Fruit fly (Drosophila melanogaster) S2 (cell line): ENCODE data around the gene CG33322.

Experiments
- CG8478 ChIP-seq: fragments of >200 bp; optimal IDR thresholded peaks from 2 replicates; lab custom pipeline; 2018
- CTCF ChIP-seq, 2 experiments: fragments of >200 bp; optimal IDR thresholded peaks; 2 replicates each; lab custom pipeline; 2018

Gene CG33322

dm6 chr2L:20829309-20829708 lies 13.3 kb upstream of the CG33322 start, which contains the start of gene CG31673:
Gene CG31673, plus strand, starts transcription at chr2L:20829609.
- TF ChIP-seq CTCF (optimal IDR thresholded peaks at IDR 0.05; lab: Kevin White, UChicago), result no peak
- TF ChIP-seq CG8478, result no peak

- TF ChIP-seq CTCF (optimal IDR thresholded peaks at IDR 0.05; lab: Kevin White, UChicago), result no peak
- TF ChIP-seq CG8478, result no peak
These were observed 12.7 kb upstream of the CG33322 start for dm6 chr2L:20828701-20829100.

- TF ChIP-seq CG8478 (no peak), CTCF (optimal IDR thresholded peaks at IDR 0.05; lab: Kevin White, UChicago) (no peak)
These were observed 11.0 kb upstream of the CG33322 start for dm6 chr2L:20827045-20827444.

dm6 chr2L:20826226-20826625 lies 10.2 kb upstream of the CG33322 start:
- TF ChIP-seq CG8478 (no peak), CTCF (optimal IDR thresholded peaks at IDR 0.05; lab: Kevin White, UChicago) (peak; percentile 77 to 86)

- TF ChIP-seq CG8478, result no peak
- TF ChIP-seq CTCF (optimal IDR thresholded peaks at IDR 0.05; lab: Kevin White, UChicago), result no peak
These were observed 9.2 kb upstream of the CG33322 start for dm6 chr2L:20825265-20825664.

dm6 chr2L:20824136-20824789 lies 8.2 kb upstream of the CG33322 start:
- TF ChIP-seq CG8478 (no peak), CTCF (optimal IDR thresholded peaks at IDR 0.05; lab: Kevin White, UChicago) (no peak)

- TF ChIP-seq CG8478, result no peak
- TF ChIP-seq CTCF (optimal IDR thresholded peaks at IDR 0.05; lab: Kevin White, UChicago), result peak in 1 of 2 experiments; percentile 9
These were observed 7.4 kb upstream of the CG33322 start for dm6 chr2L:20823196-20824105.

- TF ChIP-seq CTCF (optimal IDR thresholded peaks at IDR 0.05; lab: Kevin White, UChicago), result peak in 1 of 2 experiments; percentile 20
- TF ChIP-seq CG8478, result no peak
These were observed 6.6 kb upstream of the CG33322 start, which contains the start of gene CG9331 for dm6 chr2L:20822489-20823195. Gene CG9331, plus strand, starts transcription at chr2L:20822828.

- TF ChIP-seq CG8478 (no peak), CTCF (optimal IDR thresholded peaks at IDR 0.05; lab: Kevin White, UChicago) (peak in 1 of 2 experiments; percentile 0)
These were observed 6.0 kb upstream of the CG33322 start for dm6 chr2L:20822025-20822371.

dm6 chr2L:20821249-20822024 lies 5.4 kb upstream of the CG33322 start:
- TF ChIP-seq CTCF (optimal IDR thresholded peaks at IDR 0.05; lab: Kevin White, UChicago) (no peak), CG8478 (no peak)

dm6 chr2L:20820767-20821166 lies 4.7 kb upstream of the CG33322 start, which contains the start of gene CheB38c:
Gene CheB38c, minus strand, starts transcription at chr2L:20820867.
- no peak for TF ChIP-seq CG8478
- no peak for TF ChIP-seq CTCF (optimal IDR thresholded peaks at IDR 0.05; lab: Kevin White, UChicago)

- TF ChIP-seq CTCF (optimal IDR thresholded peaks at IDR 0.05; lab: Kevin White, UChicago) (no peak), CG8478 (no peak)
These were observed 2.4 kb upstream of the CG33322 start, which contains the start of gene CheB38a for dm6 chr2L:20818432-20818831. Gene CheB38a, minus strand, starts transcription at chr2L:20818532.

dm6 chr2L:20817170-20817569 lies 1.1 kb upstream of the CG33322 start, which contains the start of gene CheB38b:
Gene CheB38b, minus strand, starts transcription at chr2L:20817270.
- TF ChIP-seq CG8478 (no peak), CTCF (optimal IDR thresholded peaks at IDR 0.05; lab: Kevin White, UChicago) (no peak)
